Worm (Caenorhabditis elegans): ENCODE results near the gene C29F5.1.

The C29F5.1 gene

ce11 chrII:6311459-6311858 is 8.1 kb downstream of the C29F5.1 start:
- no peak for TF ChIP-seq sea-2 (GFP tag; IDR thresholded peaks at IDR 0.05)
- TF ChIP-seq F23B12.7 (tag; optimal IDR thresholded peaks at IDR 0.05; ENCODE audit: insufficient read depth) = no peak
- no peak for TF ChIP-seq K12H6.12 (tag; optimal IDR thresholded peaks at IDR 0.05)
- no peak for TF ChIP-seq lag-1 (GFP tag; IDR thresholded peaks at IDR 0.05)
- no peak for TF ChIP-seq madf-10 (tag; optimal IDR thresholded peaks at IDR 0.05)
- TF ChIP-seq tbp1 (GFP tag; optimal IDR thresholded peaks at IDR 0.05) = no peak
- no peak for TF ChIP-seq ceh-100 (GFP tag; IDR thresholded peaks at IDR 0.05)
- no peak for TF ChIP-seq dox-1 (GFP tag; IDR thresholded peaks at IDR 0.05)
- TF ChIP-seq akir-1 (GFP tag; optimal IDR thresholded peaks at IDR 0.05) = no peak
- no peak for TF ChIP-seq zim-3 (tag; optimal IDR thresholded peaks at IDR 0.05)
- no peak for TF ChIP-seq sdz-38 (tag; optimal IDR thresholded peaks at IDR 0.05)

- TF ChIP-seq mel-28 (tag; optimal IDR thresholded peaks at IDR 0.05; ENCODE audit: borderline replicate concordance) (no peak), lsl-1 (GFP tag; optimal IDR thresholded peaks at IDR 0.05) (no peak), snpc-1.1 (tag; optimal IDR thresholded peaks at IDR 0.05; ENCODE audit: insufficient read depth) (no peak), nhr-120 (GFP tag; IDR thresholded peaks at IDR 0.05) (no peak), zfh-2 (GFP tag; conservative IDR thresholded peaks at IDR 0.05) (no peak), K12H6.12 (tag; optimal IDR thresholded peaks at IDR 0.05) (no peak), D2030.7 (GFP tag; IDR thresholded peaks at IDR 0.05) (no peak), hmg-1.2 (GFP tag; IDR thresholded peaks at IDR 0.05) (no peak), attf-3 (GFP tag; conservative IDR thresholded peaks at IDR 0.05) (no peak), rcor-1 (GFP tag; IDR thresholded peaks at IDR 0.05) (no peak), cebp-1 (GFP tag; IDR thresholded peaks at IDR 0.05) (no peak), cebp-1 (tag; optimal IDR thresholded peaks at IDR 0.05) (no peak), nhr-27 (tag; optimal IDR thresholded peaks at IDR 0.05) (no peak), atf-7 (tag; optimal IDR thresholded peaks at IDR 0.05) (no peak), unc-62 (GFP tag; optimal IDR thresholded peaks at IDR 0.05) (no peak)
Observed at ce11 chrII:6311888-6312287, 8.6 kb downstream of the C29F5.1 start.

DNA sequence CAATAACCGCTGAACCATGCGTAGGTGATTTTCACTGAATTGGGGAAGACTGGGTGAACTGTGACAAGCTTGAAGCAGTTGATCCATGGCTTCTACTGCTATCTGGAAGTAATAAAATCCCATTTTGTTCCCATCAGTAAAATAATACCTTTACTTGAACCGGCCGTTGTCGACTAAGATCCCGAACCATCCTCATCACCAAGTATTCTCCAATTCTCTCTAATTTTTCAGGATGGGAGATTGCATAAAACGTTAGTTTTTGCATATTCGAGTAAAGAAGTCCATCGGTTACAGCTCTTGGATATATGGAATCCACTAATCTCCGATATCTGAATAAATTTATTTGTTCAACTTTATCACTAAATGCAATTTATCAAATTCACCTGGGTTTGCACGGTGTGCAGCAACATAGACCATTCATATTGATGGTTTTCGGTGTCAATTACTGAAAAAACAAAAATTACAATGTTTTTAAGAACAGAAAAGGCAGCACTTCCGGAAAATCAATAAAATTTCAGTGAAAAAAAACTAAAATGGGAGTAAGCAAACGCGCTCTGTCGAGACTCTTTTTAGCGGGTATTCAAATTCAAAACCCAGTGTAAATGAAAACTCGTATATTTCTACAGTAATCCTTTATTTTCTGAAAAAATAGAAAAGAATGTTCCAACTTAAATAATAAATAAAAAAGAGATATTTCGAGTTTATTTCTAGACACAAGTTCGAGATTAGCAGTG is 17.5 kb downstream of the C29F5.1 start, which contains the start of gene efr-3:
TSS of gene efr-3 (minus strand) at position 505 of the 734 bp plus-strand sequence.
- TF ChIP-seq ceh-27 (GFP tag; optimal IDR thresholded peaks at IDR 0.05) = no peak
- TF ChIP-seq dpl-1 (GFP tag; optimal IDR thresholded peaks at IDR 0.05) = peak; percentile 64
- TF ChIP-seq lin-54 (GFP tag; optimal IDR thresholded peaks at IDR 0.05) = peak; percentile 84
- no peak for TF ChIP-seq madf-8 (GFP tag; conservative IDR thresholded peaks at IDR 0.05)
- peak; percentile 28 for TF ChIP-seq lsl-1 (GFP tag; optimal IDR thresholded peaks at IDR 0.05)
- peak; percentile 88 for TF ChIP-seq mcd-1 (GFP tag; IDR thresholded peaks at IDR 0.05)
- peak; percentile 92 for TF ChIP-seq F23B12.7 (tag; optimal IDR thresholded peaks at IDR 0.05; ENCODE audit: insufficient read depth)
- peak in 1 of 3 experiments; percentile 52 for TF ChIP-seq lin-35 (GFP tag; optimal IDR thresholded peaks at IDR 0.05)
- TF ChIP-seq efl-1 (GFP tag; optimal IDR thresholded peaks at IDR 0.05) = peak; percentile 66

- TF ChIP-seq lin-26 (GFP tag; IDR thresholded peaks at IDR 0.05) (no peak), atf-7 (tag; optimal IDR thresholded peaks at IDR 0.05) (no peak), snpc-4 (GFP tag; optimal IDR thresholded peaks at IDR 0.05) (no peak), snpc-4 (tag; optimal IDR thresholded peaks at IDR 0.05) (no peak), T26A5.8 (tag; optimal IDR thresholded peaks at IDR 0.05) (no peak), F57A8.1 (GFP tag; optimal IDR thresholded peaks at IDR 0.05) (no peak), F52B5.7 (tag; optimal IDR thresholded peaks at IDR 0.05) (no peak), Y53F4B.3 (GFP tag; IDR thresholded peaks at IDR 0.05) (no peak), dox-1 (GFP tag; IDR thresholded peaks at IDR 0.05) (no peak), madf-10 (tag; optimal IDR thresholded peaks at IDR 0.05) (no peak), attf-6 (GFP tag; IDR thresholded peaks at IDR 0.05) (no peak), madf-8 (GFP tag; conservative IDR thresholded peaks at IDR 0.05) (no peak), lir-1 (GFP tag; conservative IDR thresholded peaks at IDR 0.05) (no peak), rpc-1 (optimal IDR thresholded peaks at IDR 0.05) (no peak), rpc-1 (tag; optimal IDR thresholded peaks at IDR 0.05) (no peak), repo-1 (tag; optimal IDR thresholded peaks at IDR 0.05) (no peak), ceh-79 (tag; optimal IDR thresholded peaks at IDR 0.05) (no peak)
Observed at ce11 chrII:6322081-6322480, 18.8 kb downstream of the C29F5.1 start.

Measured in whole organism, young adult.